Fruit fly (Drosophila melanogaster): ENCODE results near the gene Try29F.
A peak's percentile ranks its signal among the peaks of the same experiment; 100 is the strongest.

The Try29F gene

DNA sequence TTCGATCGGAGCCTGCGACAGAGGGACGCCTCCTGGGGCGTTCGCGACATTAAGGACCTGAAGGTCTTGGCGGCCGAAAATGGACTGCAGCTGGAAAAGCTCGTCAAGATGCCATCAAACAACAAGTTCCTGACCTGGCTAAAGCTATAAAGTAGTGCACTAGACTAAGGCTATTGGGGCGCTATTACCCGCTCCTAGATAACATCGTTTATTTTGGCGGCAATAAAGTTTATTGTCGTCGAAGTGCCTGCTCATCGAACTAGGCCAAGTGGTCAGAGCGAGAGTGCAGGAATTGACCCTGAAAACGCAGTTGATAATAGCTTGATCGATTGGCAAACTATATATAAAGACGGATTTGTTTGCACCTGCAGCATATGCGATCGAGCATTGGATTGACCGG is at the start of gene Try29F:
Try29F (plus strand) TSS at position 301 of the 400 bp plus-strand sequence.
- TF ChIP-seq CG17801 (GFP tag; optimal IDR thresholded peaks at IDR 0.05; ENCODE audit: partially characterized antibody) = no peak

- no peak for TF ChIP-seq CG17801 (GFP tag; optimal IDR thresholded peaks at IDR 0.05; ENCODE audit: partially characterized antibody)
These were observed 49.7 kb upstream of the Try29F start for dm6 chr2L:8948650-8949049.

DNA sequence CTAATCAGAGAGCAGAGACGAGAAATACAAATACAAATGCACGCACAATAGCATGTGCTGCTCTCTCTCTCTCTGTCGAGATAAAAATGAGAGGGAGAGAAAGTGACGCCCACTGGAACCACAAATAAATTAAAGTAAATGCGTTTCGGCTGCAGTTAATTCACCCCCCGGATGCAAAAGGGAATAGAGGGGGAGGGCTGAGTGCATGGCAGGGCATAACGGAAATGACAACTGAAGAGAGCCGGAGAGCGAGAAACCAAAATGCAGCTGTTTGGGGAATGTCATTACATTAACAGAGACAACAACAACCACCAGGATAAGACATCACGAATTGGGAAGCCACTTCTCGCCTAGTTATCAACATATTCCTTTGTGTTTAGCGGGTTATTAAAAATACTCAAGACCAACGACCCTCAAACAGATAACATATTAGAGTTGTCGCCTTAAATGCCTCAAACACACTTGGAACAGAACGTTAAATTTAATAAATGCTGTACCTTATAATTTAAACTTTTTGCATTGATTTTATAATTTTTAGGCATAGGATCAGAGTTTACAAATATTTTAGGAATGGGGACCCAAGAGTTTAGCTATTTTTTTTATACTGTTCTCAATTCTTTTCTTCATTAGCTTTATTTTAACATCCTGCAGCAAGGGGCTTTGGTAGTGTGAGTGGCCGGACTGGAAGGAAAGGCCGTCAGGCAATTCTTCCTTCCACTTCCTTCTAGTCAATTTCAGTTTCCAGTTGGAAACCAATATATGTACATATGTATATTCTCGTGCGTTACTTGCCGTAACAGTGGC is 48.2 kb upstream of the Try29F start:
- no peak for TF ChIP-seq CG17801 (GFP tag; optimal IDR thresholded peaks at IDR 0.05; ENCODE audit: partially characterized antibody)

- peak; percentile 99 for TF ChIP-seq CG17801 (GFP tag; optimal IDR thresholded peaks at IDR 0.05; ENCODE audit: partially characterized antibody)
These were observed 47.0 kb upstream of the Try29F start, which contains the start of gene C1GalTA for dm6 chr2L:8951184-8951934. C1GalTA (minus strand) TSS chr2L:8951216.

DNA sequence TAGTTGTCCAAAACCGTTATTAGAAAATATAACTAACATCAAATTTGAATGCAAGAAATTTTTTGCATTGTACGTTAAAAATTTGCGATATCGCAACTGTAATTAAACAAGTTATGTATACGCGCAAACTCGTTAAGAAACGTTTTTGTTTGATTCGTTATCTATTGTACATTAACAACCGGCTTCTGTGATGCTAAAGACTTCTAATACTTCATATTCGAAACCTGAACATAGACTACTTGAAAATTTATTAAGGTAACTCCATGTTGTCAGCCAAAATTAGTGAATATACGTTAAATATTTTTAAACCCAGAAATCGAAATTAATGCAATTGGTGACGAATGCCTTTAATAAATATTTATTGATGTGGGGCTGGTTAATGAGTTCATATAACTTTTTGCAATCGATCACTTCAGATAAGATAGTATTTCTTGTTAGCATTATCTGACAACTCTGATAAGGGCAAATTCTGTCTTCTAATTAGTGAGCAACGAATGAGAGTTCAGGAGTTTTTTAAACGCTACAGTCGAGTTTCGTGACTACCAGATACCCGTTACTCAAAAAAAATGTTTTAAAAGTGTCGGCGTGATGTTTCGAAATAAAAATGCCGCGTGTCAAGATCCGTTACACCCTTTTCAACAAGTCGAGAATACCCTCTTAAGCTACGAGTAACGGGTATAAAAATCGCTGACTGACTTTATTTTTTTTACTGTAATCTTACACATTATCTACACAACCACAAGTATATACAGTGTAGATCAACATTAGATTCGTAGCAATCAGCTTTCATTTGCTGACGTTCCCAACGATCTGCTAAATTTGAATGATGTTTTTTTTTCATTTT is 45.9 kb upstream of the Try29F start:
- no peak for TF ChIP-seq CG17801 (GFP tag; optimal IDR thresholded peaks at IDR 0.05; ENCODE audit: partially characterized antibody)

- no peak for TF ChIP-seq CG17801 (GFP tag; optimal IDR thresholded peaks at IDR 0.05; ENCODE audit: partially characterized antibody)
These were observed 42.6 kb upstream of the Try29F start for dm6 chr2L:8955597-8956335.

DNA sequence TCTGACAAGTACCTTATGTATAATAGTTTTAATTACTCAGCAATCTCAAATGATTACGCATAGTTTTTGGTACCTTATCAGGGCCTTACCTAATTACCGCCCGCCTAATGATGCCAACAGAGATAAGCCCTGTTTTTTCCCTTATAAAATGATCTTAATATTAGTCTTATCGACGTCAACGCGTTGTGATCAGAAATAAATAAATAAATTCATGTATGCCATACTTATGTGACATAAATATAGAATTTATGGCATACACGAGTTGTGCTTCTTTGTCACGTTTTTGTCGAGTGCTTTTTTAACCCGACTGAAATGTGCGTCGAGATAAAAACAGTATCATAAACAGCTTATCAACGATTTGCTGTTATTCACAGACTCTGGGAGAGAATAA is 42.0 kb upstream of the Try29F start:
- no peak for TF ChIP-seq CG17801 (GFP tag; optimal IDR thresholded peaks at IDR 0.05; ENCODE audit: partially characterized antibody)

DNA sequence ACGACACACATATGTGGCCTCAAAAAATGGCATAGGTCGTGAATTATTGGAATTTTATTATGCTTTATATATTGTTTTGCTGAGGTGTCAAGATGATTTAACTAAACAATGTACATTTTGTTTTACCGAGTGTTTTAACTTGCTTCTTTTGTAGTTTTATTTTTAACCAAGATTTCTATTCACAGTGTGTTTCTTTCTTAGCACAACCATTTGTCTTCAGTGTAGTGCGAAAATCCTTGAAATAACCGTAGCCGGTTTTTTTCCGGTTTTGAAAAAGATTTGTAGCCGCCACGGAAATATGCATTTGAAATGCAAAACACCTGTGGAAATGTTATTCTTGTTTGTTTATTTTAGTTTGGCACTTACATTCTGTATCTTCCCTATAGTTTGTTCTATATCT is 41.2 kb upstream of the Try29F start:
- no peak for TF ChIP-seq CG17801 (GFP tag; optimal IDR thresholded peaks at IDR 0.05; ENCODE audit: partially characterized antibody)

- peak; percentile 84 for TF ChIP-seq CG17801 (GFP tag; optimal IDR thresholded peaks at IDR 0.05; ENCODE audit: partially characterized antibody)
These were observed 40.3 kb upstream of the Try29F start for dm6 chr2L:8958046-8958497.

- no peak for TF ChIP-seq CG17801 (GFP tag; optimal IDR thresholded peaks at IDR 0.05; ENCODE audit: partially characterized antibody)
These were observed 39.3 kb upstream of the Try29F start, which contains the start of gene CG31886 for dm6 chr2L:8959001-8959461. CG31886 (minus strand) TSS chr2L:8959051.

- no peak for TF ChIP-seq CG17801 (GFP tag; optimal IDR thresholded peaks at IDR 0.05; ENCODE audit: partially characterized antibody)
These were observed 36.1 kb upstream of the Try29F start, which contains the start of the genes CG9525 and CG32985 for dm6 chr2L:8962254-8962653. CG9525 (minus strand) TSS chr2L:8962354. CG32985 (plus strand) TSS chr2L:8962533.

DNA sequence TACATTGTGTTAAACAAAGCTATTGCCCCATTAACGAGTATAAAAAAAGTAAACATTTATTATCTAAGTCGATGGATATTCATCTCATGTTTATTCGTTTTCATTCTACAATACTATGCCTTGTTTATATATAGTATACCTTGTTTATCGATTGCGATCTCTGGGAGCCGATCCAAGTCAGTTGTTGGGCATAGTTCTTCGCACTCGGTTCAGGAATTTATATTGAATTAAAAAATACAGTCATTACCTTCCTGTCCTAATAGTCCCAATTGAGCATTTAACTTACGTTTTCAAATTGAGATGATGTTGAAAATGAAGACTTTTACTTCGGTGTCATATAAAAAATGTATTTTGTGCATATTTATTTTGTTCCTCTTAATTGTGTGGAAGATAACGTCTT is 33.7 kb upstream of the Try29F start, which contains the start of gene CG32984:
CG32984 (plus strand) TSS at position 301 of the 400 bp plus-strand sequence.
- TF ChIP-seq CG17801 (GFP tag; optimal IDR thresholded peaks at IDR 0.05; ENCODE audit: partially characterized antibody) = no peak

- no peak for TF ChIP-seq CG17801 (GFP tag; optimal IDR thresholded peaks at IDR 0.05; ENCODE audit: partially characterized antibody)
These were observed 31.1 kb upstream of the Try29F start, which contains the start of gene CG18088 for dm6 chr2L:8967235-8967634. CG18088 (plus strand) TSS chr2L:8967535.

dm6 chr2L:8972905-8973304 is 25.4 kb upstream of the Try29F start:
- no peak for TF ChIP-seq CG17801 (GFP tag; optimal IDR thresholded peaks at IDR 0.05; ENCODE audit: partially characterized antibody)

Data from ovary, adult (tissue).